Worm (Caenorhabditis elegans) whole organism, late embryonic: ENCODE measurements around the gene srw-87.

Source experiments
- C38D4.7 ChIP-seq: fragments of 200-800 bp; sonication (Bioruptor generic); optimal IDR thresholded peaks from 2 replicates; lab custom pipeline; 2018; ENCODE audit warnings: mild to moderate bottlenecking, missing genetic modification characterization, moderate library complexity, missing compliant biosample characterization
- F13H6.1 ChIP-seq: sonication (generic microtip); optimal IDR thresholded peaks from 2 replicates; lab custom pipeline; 2016; ENCODE audit warnings: missing genetic modification characterization, missing compliant biosample characterization
- K09A11.1 ChIP-seq: sonication (generic microtip); optimal IDR thresholded peaks from 2 replicates; lab custom pipeline; 2017; ENCODE audit warnings: antibody characterized with exemption, mild to moderate bottlenecking, missing genetic modification characterization, missing compliant biosample characterization; ENCODE audit not compliant: insufficient read depth
- T23F11.4 ChIP-seq: fragments of 200-800 bp; sonication (Bioruptor generic); optimal IDR thresholded peaks from 2 replicates; lab custom pipeline; 2018; ENCODE audit warnings: mild to moderate bottlenecking, missing genetic modification characterization, missing compliant biosample characterization
- Y22D7AL.16 ChIP-seq: sonication (generic microtip); optimal IDR thresholded peaks from 2 replicates; lab custom pipeline; 2016; ENCODE audit warnings: missing genetic modification characterization, missing compliant biosample characterization
- ceh-18 ChIP-seq: sonication (generic microtip); optimal IDR thresholded peaks from 2 replicates; lab custom pipeline; 2016; ENCODE audit warnings: missing genetic modification characterization, missing compliant biosample characterization
- ceh-19 ChIP-seq: fragments of 200-800 bp; sonication (Bioruptor generic); optimal IDR thresholded peaks from 2 replicates; lab custom pipeline; 2018; ENCODE audit warnings: mild to moderate bottlenecking, missing genetic modification characterization, missing compliant biosample characterization
- ceh-2 ChIP-seq: sonication (generic microtip); optimal IDR thresholded peaks from 2 replicates; lab custom pipeline; 2016; ENCODE audit warnings: missing genotype, missing genetic modification characterization, missing compliant biosample characterization
- ceh-22 ChIP-seq: sonication (generic microtip); optimal IDR thresholded peaks from 2 replicates; lab custom pipeline; 2017; ENCODE audit warnings: missing biosample characterization, missing genetic modification characterization
- ceh-24 ChIP-seq: sonication (generic microtip); optimal IDR thresholded peaks from 2 replicates; lab custom pipeline; 2016; ENCODE audit warnings: mild to moderate bottlenecking, missing genetic modification characterization, missing compliant biosample characterization
- ceh-31 ChIP-seq: sonication (generic microtip); optimal IDR thresholded peaks from 2 replicates; lab custom pipeline; 2016; ENCODE audit warnings: missing genetic modification characterization, missing compliant biosample characterization
- ceh-45 ChIP-seq: fragments of 200-800 bp; sonication (Bioruptor generic); IDR thresholded peaks from 2 replicates; pipeline ENCODE4 v1.3.6; 2022; ENCODE audit warnings: missing genetic modification reagents, missing genetic modification characterization, missing compliant biosample characterization
- ceh-6 ChIP-seq: fragments of 200-800 bp; sonication (Bioruptor generic); optimal IDR thresholded peaks from 2 replicates; lab custom pipeline; 2018; ENCODE audit warnings: mild to moderate bottlenecking, missing genetic modification characterization, missing compliant biosample characterization
- che-1 ChIP-seq: sonication (generic microtip); optimal IDR thresholded peaks from 2 replicates; lab custom pipeline; 2016; ENCODE audit warnings: mild to moderate bottlenecking, missing genetic modification characterization, missing compliant biosample characterization
- dmd-4 ChIP-seq: sonication (generic microtip); optimal IDR thresholded peaks from 2 replicates; lab custom pipeline; 2016; ENCODE audit warnings: borderline replicate concordance, missing genetic modification characterization, missing compliant biosample characterization
- elt-2 ChIP-seq: sonication (generic microtip); optimal IDR thresholded peaks from 2 replicates; lab custom pipeline; 2016; ENCODE audit warnings: missing genetic modification reagents, missing genetic modification characterization, missing compliant biosample characterization
- ets-4 ChIP-seq: sonication (generic microtip); optimal IDR thresholded peaks from 2 replicates; lab custom pipeline; 2016; ENCODE audit warnings: missing genetic modification characterization, missing compliant biosample characterization
- fkh-10 ChIP-seq: fragments of 150-350 bp; optimal IDR thresholded peaks from 2 replicates; lab custom pipeline; 2014; ENCODE audit warnings: missing biosample characterization, missing genetic modification reagents, missing genetic modification characterization
- gmeb-2 ChIP-seq: sonication (generic microtip); optimal IDR thresholded peaks from 2 replicates; lab custom pipeline; 2016; ENCODE audit warnings: missing genetic modification characterization, inconsistent platforms, missing compliant biosample characterization
- hlh-15 ChIP-seq: sonication (generic microtip); optimal IDR thresholded peaks from 2 replicates; lab custom pipeline; 2016; ENCODE audit warnings: missing genetic modification characterization, missing compliant biosample characterization
- hlh-30 ChIP-seq: sonication (generic microtip); optimal IDR thresholded peaks from 2 replicates; lab custom pipeline; 2017; ENCODE audit warnings: antibody characterized with exemption, missing genetic modification characterization, missing compliant biosample characterization; ENCODE audit not compliant: insufficient read depth
- hlh-8 ChIP-seq: sonication (generic microtip); optimal IDR thresholded peaks from 2 replicates; lab custom pipeline; 2016; ENCODE audit warnings: missing genotype, missing genetic modification characterization, missing compliant biosample characterization
- madf-2 ChIP-seq: sonication (generic microtip); optimal IDR thresholded peaks from 2 replicates; lab custom pipeline; 2017; ENCODE audit warnings: missing genetic modification characterization, missing compliant biosample characterization
- mec-3 ChIP-seq: sonication (generic microtip); optimal IDR thresholded peaks from 2 replicates; lab custom pipeline; 2016; ENCODE audit warnings: borderline replicate concordance, missing genetic modification characterization, missing compliant biosample characterization
- nfya-1 ChIP-seq: sonication (generic microtip); optimal IDR thresholded peaks from 2 replicates; lab custom pipeline; 2017; ENCODE audit warnings: missing genetic modification characterization, mild to moderate bottlenecking, missing compliant biosample characterization, antibody characterized with exemption, moderate library complexity
- nhr-11 ChIP-seq: fragments of 150-350 bp; optimal IDR thresholded peaks from 2 replicates; lab custom pipeline; 2014; ENCODE audit warnings: missing biosample characterization, missing genetic modification characterization
- odd-2 ChIP-seq: sonication (generic microtip); optimal IDR thresholded peaks from 2 replicates; lab custom pipeline; 2017; ENCODE audit warnings: antibody characterized with exemption, mild to moderate bottlenecking, missing genetic modification characterization, missing compliant biosample characterization
- pag-3 ChIP-seq: sonication (generic microtip); optimal IDR thresholded peaks from 2 replicates; lab custom pipeline; 2016; ENCODE audit warnings: missing compliant biosample characterization, missing genetic modification characterization, borderline replicate concordance
- pat-9 ChIP-seq: fragments of 200-800 bp; sonication (Bioruptor generic); optimal IDR thresholded peaks from 2 replicates; lab custom pipeline; 2018; ENCODE audit warnings: mild to moderate bottlenecking, missing genetic modification characterization, moderate library complexity, missing compliant biosample characterization
- pha-2 ChIP-seq: sonication (generic microtip); optimal IDR thresholded peaks from 2 replicates; lab custom pipeline; 2017; ENCODE audit warnings: mild to moderate bottlenecking, missing genetic modification characterization, missing compliant biosample characterization
- sdc-2 ChIP-seq: sonication (generic microtip); optimal IDR thresholded peaks from 2 replicates; lab custom pipeline; 2016; ENCODE audit warnings: missing genotype, missing genetic modification characterization, missing compliant biosample characterization
- sox-2 ChIP-seq: fragments of 200-800 bp; sonication (Bioruptor generic); IDR thresholded peaks from 2 replicates; pipeline ENCODE4 v1.3.6; 2022; ENCODE audit warnings: missing genetic modification reagents, missing genetic modification characterization, missing compliant biosample characterization
- tbx-2 ChIP-seq: sonication (generic microtip); optimal IDR thresholded peaks from 2 replicates; lab custom pipeline; 2016; ENCODE audit warnings: missing genetic modification characterization, missing compliant biosample characterization
- tbx-7 ChIP-seq: sonication (generic microtip); optimal IDR thresholded peaks from 2 replicates; lab custom pipeline; 2016; ENCODE audit warnings: missing genotype, missing genetic modification characterization, missing compliant biosample characterization
- ttx-3 ChIP-seq: sonication (generic microtip); optimal IDR thresholded peaks from 2 replicates; lab custom pipeline; 2016; ENCODE audit warnings: missing genetic modification reagents, missing genetic modification characterization, missing compliant biosample characterization
- unc-3 ChIP-seq, 2 experiments: fragments of 200-800 bp in 1 of 2; sonication (Bioruptor generic) in 1 of 2; sonication (generic microtip) in 1 of 2; conservative IDR thresholded peaks in 1 of 2; optimal IDR thresholded peaks in 1 of 2; 2 replicates each; pipeline versions ENCODE4 v1.3.6 to Lab custom; 2016 to 2022; ENCODE audit warnings: missing compliant biosample characterization in 2 of 2, missing genetic modification characterization in 2 of 2, missing genetic modification reagents in 1 of 2
- unc-86 ChIP-seq: sonication (generic microtip); optimal IDR thresholded peaks from 2 replicates; lab custom pipeline; 2016; ENCODE audit warnings: missing genetic modification characterization, missing compliant biosample characterization
- zip-5 ChIP-seq: sonication (generic microtip); optimal IDR thresholded peaks from 2 replicates; lab custom pipeline; 2016; ENCODE audit warnings: missing genetic modification characterization, missing compliant biosample characterization
- ztf-16 ChIP-seq: sonication (generic microtip); optimal IDR thresholded peaks from 2 replicates; lab custom pipeline; 2017; ENCODE audit warnings: missing genetic modification characterization, missing compliant biosample characterization

srw-87 gene

DNA sequence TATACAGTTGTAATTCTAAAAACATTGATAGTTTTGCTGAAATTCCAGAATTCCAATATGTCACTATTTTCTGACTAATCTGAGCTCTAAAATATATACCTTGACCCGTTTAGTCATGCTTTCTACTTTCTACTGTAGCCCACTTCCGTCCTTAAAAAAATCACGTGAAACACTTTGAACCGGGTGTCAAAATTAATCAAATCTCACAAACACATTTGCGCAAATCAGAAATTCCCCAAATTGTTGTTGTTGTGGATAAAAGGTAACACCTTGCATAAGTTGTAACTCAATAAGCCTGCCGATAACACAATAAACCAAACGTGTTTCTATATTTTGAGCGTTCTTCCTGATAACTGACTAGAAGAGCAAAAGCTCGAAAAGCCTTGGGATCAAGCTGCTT is 29.2 kb upstream of the srw-87 start, which contains the start of gene srxa-7:
Gene srxa-7, plus strand, starts transcription at position 301 of the 400 bp plus-strand sequence.
- TF ChIP-seq zip-5 (tag; lab: Kevin White, UChicago) (no peak), C38D4.7 (GFP tag; lab: Kevin White, UChicago) (no peak)

DNA sequence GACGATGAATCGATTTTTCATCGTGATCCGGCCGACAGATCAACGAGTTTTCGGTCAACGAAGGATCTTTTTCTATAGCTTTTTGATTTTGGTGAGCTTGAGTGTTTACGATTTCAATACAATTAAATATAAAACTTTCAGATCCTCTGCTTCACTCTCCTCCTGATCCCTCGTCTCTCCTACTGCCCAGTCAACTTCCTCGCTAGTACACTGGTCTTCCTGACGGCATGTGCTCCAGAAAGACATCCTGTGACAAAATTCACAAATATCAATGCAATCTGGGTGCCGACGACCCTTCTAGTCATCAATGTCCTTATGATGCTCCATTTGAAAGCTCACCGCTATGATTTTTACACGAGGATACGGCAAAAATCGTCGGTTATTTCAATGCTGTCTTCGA is 28.1 kb upstream of the srw-87 start:
- no peak for TF ChIP-seq fkh-10
- no peak for TF ChIP-seq tbx-2 (tag; lab: Kevin White, UChicago)
- no peak for TF ChIP-seq hlh-8 (tag; lab: Kevin White, UChicago)
- no peak for TF ChIP-seq nfya-1 (tag; lab: Kevin White, UChicago)
- no peak for TF ChIP-seq pha-2 (tag; lab: Kevin White, UChicago)
- TF ChIP-seq gmeb-2 (tag; lab: Kevin White, UChicago): no peak
- TF ChIP-seq ceh-2 (tag; lab: Kevin White, UChicago): no peak
- no peak for TF ChIP-seq ceh-45
- no peak for TF ChIP-seq pag-3 (tag; lab: Kevin White, UChicago)
- TF ChIP-seq tbx-7 (tag; lab: Kevin White, UChicago): no peak
- TF ChIP-seq pat-9 (tag; lab: Kevin White, UChicago): no peak
- no peak for TF ChIP-seq ztf-16 (tag; lab: Kevin White, UChicago)
- no peak for TF ChIP-seq dmd-4 (tag; lab: Kevin White, UChicago)
- TF ChIP-seq unc-86: no peak
- no peak for TF ChIP-seq hlh-15 (tag; lab: Kevin White, UChicago)
- TF ChIP-seq ets-4 (tag; lab: Kevin White, UChicago): no peak
- TF ChIP-seq unc-3 (GFP tag; conservative IDR thresholded peaks at IDR 0.05; lab: Robert Waterston, UW): no peak
- TF ChIP-seq unc-3 (tag; optimal IDR thresholded peaks at IDR 0.05; lab: Kevin White, UChicago): no peak
- TF ChIP-seq ceh-19: no peak

DNA sequence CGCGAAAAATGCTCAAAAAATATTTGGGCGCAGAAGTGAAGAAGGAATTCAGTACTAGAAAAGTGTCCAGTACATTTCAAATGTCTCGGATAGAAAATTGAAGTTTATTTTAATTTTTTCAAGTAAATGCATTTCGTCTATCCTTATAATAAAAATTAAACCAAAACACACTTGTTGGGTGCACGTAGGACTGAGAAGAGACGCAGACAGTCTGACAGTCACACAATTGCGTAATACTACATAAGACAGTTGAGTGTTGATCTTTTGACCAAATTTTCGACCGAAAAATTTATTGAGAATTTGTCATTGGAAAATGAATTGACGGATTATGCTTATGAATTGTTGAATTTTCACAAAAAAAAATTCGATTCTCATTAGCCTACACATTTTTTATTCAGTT is 26.9 kb upstream of the srw-87 start, which contains the start of gene oac-7:
Gene oac-7, plus strand, starts transcription at position 283 of the 400 bp plus-strand sequence.
- TF ChIP-seq hlh-30 (tag; lab: Kevin White, UChicago) (no peak), F13H6.1 (tag; lab: Kevin White, UChicago) (no peak), che-1 (tag; lab: Kevin White, UChicago) (no peak), madf-2 (tag; lab: Kevin White, UChicago) (no peak), pat-9 (tag; lab: Kevin White, UChicago) (no peak), ceh-22 (tag; lab: Kevin White, UChicago) (no peak), hlh-8 (tag; lab: Kevin White, UChicago) (no peak), pag-3 (tag; lab: Kevin White, UChicago) (no peak), sdc-2 (tag; lab: Kevin White, UChicago) (no peak), elt-2 (tag; lab: Kevin White, UChicago) (no peak), Y22D7AL.16 (tag; lab: Kevin White, UChicago) (no peak), ceh-6 (GFP tag; lab: Kevin White, UChicago) (no peak), T23F11.4 (GFP tag; lab: Kevin White, UChicago) (no peak), ceh-24 (tag; lab: Kevin White, UChicago) (no peak), gmeb-2 (tag; lab: Kevin White, UChicago) (no peak), ceh-45 (no peak), mec-3 (tag; lab: Kevin White, UChicago) (no peak), ttx-3 (tag; lab: Kevin White, UChicago) (no peak)
- TF ChIP-seq, all 69 proteins: peak for 0

DNA sequence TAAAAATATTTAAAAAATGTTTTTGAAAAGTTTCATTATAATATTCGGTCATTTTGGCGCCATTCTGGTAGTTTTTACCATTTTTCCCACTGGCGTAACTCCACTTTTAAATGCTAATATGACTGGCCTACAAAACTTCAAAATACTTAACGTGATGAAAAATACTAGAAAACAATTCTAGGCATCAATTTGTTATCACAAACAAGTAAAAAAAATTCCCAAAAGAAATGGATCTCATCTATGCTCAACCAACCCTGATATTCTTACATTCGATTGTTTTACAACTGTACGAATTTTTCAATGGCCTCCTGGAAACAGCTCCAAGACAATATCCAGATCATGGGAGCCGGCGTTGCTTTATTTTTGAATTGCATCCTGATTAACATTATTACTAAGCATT is 21.4 kb upstream of the srw-87 start, which contains the start of gene str-214:
Gene str-214, plus strand, starts transcription at position 301 of the 400 bp plus-strand sequence.
- no peak for TF ChIP-seq odd-2
- TF ChIP-seq ceh-18 (tag; lab: Kevin White, UChicago): no peak
- no peak for TF ChIP-seq sox-2 (GFP tag; lab: Robert Waterston, UW)
- TF ChIP-seq nhr-11: no peak
- no peak for TF ChIP-seq K09A11.1 (tag; lab: Kevin White, UChicago)
- TF ChIP-seq ceh-22 (tag; lab: Kevin White, UChicago): no peak
- no peak for TF ChIP-seq ceh-31 (tag; lab: Kevin White, UChicago)
- TF ChIP-seq tbx-7 (tag; lab: Kevin White, UChicago): no peak
- TF ChIP-seq mec-3 (tag; lab: Kevin White, UChicago): no peak
- TF ChIP-seq pag-3 (tag; lab: Kevin White, UChicago): no peak
